Fruit fly (Drosophila melanogaster) whole organism, embryonic: ENCODE results near the gene Slob.

ENCODE experiments used
- B-H2 ChIP-seq: fragments of 200-800 bp; sonication (Bioruptor generic); optimal IDR thresholded peaks from 2 replicates; lab custom pipeline; 2018; ENCODE audit warnings: missing biosample characterization, mild to moderate bottlenecking, missing genetic modification characterization
- CG10654 ChIP-seq: fragments of 200-800 bp; sonication (Bioruptor generic); optimal IDR thresholded peaks from 2 replicates; lab custom pipeline; 2016; ENCODE audit warnings: missing biosample characterization, missing genetic modification characterization
- CG10959 ChIP-seq: fragments of 200-800 bp; sonication (Bioruptor generic); IDR thresholded peaks from 2 replicates; pipeline ENCODE4 v1.3.6; 2022; ENCODE audit warnings: missing biosample characterization, missing genetic modification characterization
- CG12155 ChIP-seq: fragments of 200-800 bp; sonication (Bioruptor generic); optimal IDR thresholded peaks from 3 replicates; lab custom pipeline; 2016; ENCODE audit warnings: missing biosample characterization, missing genetic modification characterization
- CG13624 ChIP-seq: fragments of 200-800 bp; sonication (Bioruptor generic); optimal IDR thresholded peaks from 2 replicates; lab custom pipeline; 2016; ENCODE audit warnings: missing biosample characterization, missing genetic modification characterization
- CG13775 ChIP-seq: fragments of 200-800 bp; sonication (Bioruptor generic); optimal IDR thresholded peaks from 3 replicates; lab custom pipeline; 2017; ENCODE audit warnings: missing biosample characterization, mild to moderate bottlenecking, missing genetic modification characterization
- CG14667 ChIP-seq: fragments of 200-800 bp; sonication (Bioruptor generic); IDR thresholded peaks from 2 replicates; pipeline ENCODE4 v1.3.6; 2022; ENCODE audit warnings: missing biosample characterization, missing genetic modification characterization
- CG17361 ChIP-seq: fragments of 200-800 bp; sonication (Bioruptor generic); IDR thresholded peaks from 3 replicates; pipeline ENCODE4 v1.3.6; 2022; ENCODE audit warnings: missing biosample characterization, missing genetic modification characterization
- CG17612 ChIP-seq: fragments of 200-800 bp; sonication (Bioruptor generic); IDR thresholded peaks from 2 replicates; pipeline ENCODE4 v1.3.6; 2022; ENCODE audit warnings: missing biosample characterization, missing genetic modification characterization
- CG31388 ChIP-seq: fragments of 200-800 bp; sonication (Bioruptor generic); optimal IDR thresholded peaks from 2 replicates; lab custom pipeline; 2016; ENCODE audit warnings: missing biosample characterization, missing genetic modification characterization
- CG31441 ChIP-seq: fragments of 200-800 bp; sonication (Bioruptor generic); IDR thresholded peaks from 2 replicates; pipeline ENCODE4 v1.3.6; 2022; ENCODE audit warnings: missing biosample characterization, missing genetic modification characterization
- CG3838 ChIP-seq: fragments of 200-800 bp; sonication (Bioruptor generic); optimal IDR thresholded peaks from 3 replicates; lab custom pipeline; 2016; ENCODE audit warnings: missing biosample characterization, missing genetic modification characterization
- CG43689 ChIP-seq: fragments of 200-800 bp; sonication (Bioruptor generic); IDR thresholded peaks from 2 replicates; pipeline ENCODE4 v1.3.6; 2022; ENCODE audit warnings: missing biosample characterization, missing genetic modification characterization
- CG4854 ChIP-seq: fragments of 200-800 bp; sonication (Bioruptor generic); optimal IDR thresholded peaks from 2 replicates; lab custom pipeline; 2016; ENCODE audit warnings: missing biosample characterization, missing genetic modification characterization, inconsistent platforms
- CG6254 ChIP-seq: fragments of 200-800 bp; sonication (Bioruptor generic); optimal IDR thresholded peaks from 3 replicates; lab custom pipeline; 2017; ENCODE audit warnings: mild to moderate bottlenecking, missing biosample characterization, missing genetic modification reagents, missing genetic modification characterization
- CG8924 ChIP-seq: fragments of 200-800 bp; optimal IDR thresholded peaks from 3 replicates; lab custom pipeline; 2019; ENCODE audit warnings: missing biosample characterization, mild to moderate bottlenecking, missing genetic modification characterization, moderate library complexity
- CG9437 ChIP-seq: fragments of 200-800 bp; sonication (Bioruptor generic); optimal IDR thresholded peaks from 2 replicates; lab custom pipeline; 2018; ENCODE audit warnings: missing biosample characterization, mild to moderate bottlenecking, missing genetic modification characterization
- CTCF ChIP-seq: fragments of 200-800 bp; sonication (Bioruptor generic); optimal IDR thresholded peaks from 2 replicates; lab custom pipeline; 2017; ENCODE audit warnings: missing biosample characterization, mild to moderate bottlenecking, missing genetic modification characterization, moderate library complexity
- CrebB ChIP-seq: fragments of 200-800 bp; sonication (Bioruptor generic); optimal IDR thresholded peaks from 3 replicates; lab custom pipeline; 2018; ENCODE audit warnings: missing biosample characterization, mild to moderate bottlenecking, missing genetic modification characterization
- Doc3 ChIP-seq: fragments of 200-800 bp; sonication (Bioruptor generic); IDR thresholded peaks from 3 replicates; pipeline ENCODE4 v1.3.6; 2022; ENCODE audit warnings: missing biosample characterization, missing genetic modification characterization; ENCODE audit not compliant: partially characterized antibody
- Dref ChIP-seq: fragments of 200-800 bp; sonication (Bioruptor generic); IDR thresholded peaks from 2 replicates; pipeline ENCODE4 v1.3.6; 2022; ENCODE audit warnings: missing biosample characterization, missing genetic modification characterization
- HLH3B ChIP-seq: fragments of 200-800 bp; sonication (Bioruptor generic); IDR thresholded peaks from 2 replicates; pipeline ENCODE4 v1.3.6; 2022; ENCODE audit warnings: missing biosample characterization, missing genetic modification characterization
- HmgZ ChIP-seq: fragments of 200-800 bp; sonication (Bioruptor generic); optimal IDR thresholded peaks from 2 replicates; lab custom pipeline; 2018; ENCODE audit warnings: missing biosample characterization, mild to moderate bottlenecking, missing genetic modification characterization
- Hr78 ChIP-seq, 2 experiments: fragments of 200-800 bp in 1 of 2; fragments of >200 bp in 1 of 2; sonication (Bioruptor generic) in 1 of 2; optimal IDR thresholded peaks; 2 replicates each; lab custom pipeline; 2017 to 2019; ENCODE audit warnings: missing biosample characterization in 2 of 2, missing genetic modification characterization in 2 of 2, mild to moderate bottlenecking in 1 of 2, moderate library complexity in 1 of 2
- Lhr ChIP-seq: fragments of 200-800 bp; sonication (Bioruptor generic); optimal IDR thresholded peaks from 3 replicates; lab custom pipeline; 2017; ENCODE audit warnings: mild to moderate bottlenecking, missing biosample characterization, missing genetic modification reagents, missing genetic modification characterization
- NC2β ChIP-seq: fragments of 200-800 bp; sonication (Bioruptor generic); optimal IDR thresholded peaks from 2 replicates; lab custom pipeline; 2016; ENCODE audit warnings: missing biosample characterization, missing genetic modification characterization
- NK7.1 ChIP-seq: fragments of 200-800 bp; sonication (Bioruptor generic); optimal IDR thresholded peaks from 3 replicates; lab custom pipeline; 2016; ENCODE audit warnings: missing biosample characterization, missing genetic modification characterization
- Nf-YB ChIP-seq: fragments of 200-800 bp; sonication (Bioruptor generic); optimal IDR thresholded peaks from 3 replicates; lab custom pipeline; 2019; ENCODE audit warnings: missing biosample characterization, mild to moderate bottlenecking, missing genetic modification characterization, moderate library complexity
- Side ChIP-seq: fragments of 200-800 bp; sonication (Bioruptor generic); optimal IDR thresholded peaks from 2 replicates; lab custom pipeline; 2016; ENCODE audit warnings: missing biosample characterization, missing genetic modification characterization
- Xrp1 ChIP-seq: fragments of 200-800 bp; sonication (Bioruptor generic); IDR thresholded peaks from 2 replicates; pipeline ENCODE4 v1.3.6; 2022; ENCODE audit warnings: missing biosample characterization, missing genetic modification characterization
- ara ChIP-seq: fragments of 200-800 bp; sonication (Bioruptor generic); IDR thresholded peaks from 2 replicates; pipeline ENCODE4 v1.3.6; 2022; ENCODE audit warnings: missing biosample characterization, missing genetic modification characterization
- chn ChIP-seq: fragments of 200-800 bp; sonication (Bioruptor generic); optimal IDR thresholded peaks from 2 replicates; lab custom pipeline; 2016; ENCODE audit warnings: missing biosample characterization, missing genetic modification characterization
- ci ChIP-seq: fragments of 200-800 bp; sonication (Bioruptor generic); IDR thresholded peaks from 3 replicates; pipeline ENCODE4 v1.3.6; 2022; ENCODE audit warnings: missing biosample characterization, missing genetic modification characterization
- ewg ChIP-seq: fragments of 200-800 bp; sonication (Bioruptor generic); optimal IDR thresholded peaks from 3 replicates; lab custom pipeline; 2017; ENCODE audit warnings: mild to moderate bottlenecking, missing biosample characterization, missing genetic modification reagents, missing genetic modification characterization
- gt ChIP-seq: fragments of 200-800 bp; sonication (Bioruptor generic); IDR thresholded peaks from 2 replicates; pipeline ENCODE4 v1.3.6; 2022; ENCODE audit warnings: missing biosample characterization, missing genetic modification characterization
- ham ChIP-seq: fragments of 200-800 bp; sonication (Bioruptor generic); IDR thresholded peaks from 2 replicates; pipeline ENCODE4 v1.3.6; 2022; ENCODE audit warnings: missing biosample characterization, missing genetic modification characterization
- hb ChIP-seq: fragments of 200-800 bp; sonication (Bioruptor generic); IDR thresholded peaks from 3 replicates; pipeline ENCODE4 v1.3.6; 2022; ENCODE audit warnings: missing biosample characterization, missing genetic modification characterization; ENCODE audit not compliant: partially characterized antibody
- jigr1 ChIP-seq: fragments of 200-800 bp; sonication (Bioruptor generic); IDR thresholded peaks from 3 replicates; pipeline ENCODE4 v1.3.6; 2022; ENCODE audit warnings: missing biosample characterization, missing genetic modification characterization
- jumu ChIP-seq: fragments of 200-800 bp; sonication (Bioruptor generic); optimal IDR thresholded peaks from 3 replicates; lab custom pipeline; 2016; ENCODE audit warnings: missing biosample characterization, missing genetic modification characterization
- klu ChIP-seq: fragments of 200-800 bp; sonication (Bioruptor generic); IDR thresholded peaks from 2 replicates; pipeline ENCODE4 v1.3.6; 2022; ENCODE audit warnings: missing biosample characterization, missing genetic modification characterization
- mam ChIP-seq: fragments of 200-800 bp; sonication (Bioruptor generic); optimal IDR thresholded peaks from 3 replicates; lab custom pipeline; 2016; ENCODE audit warnings: missing biosample characterization, missing genetic modification characterization
- nmo ChIP-seq: fragments of 200-800 bp; sonication (Bioruptor generic); optimal IDR thresholded peaks from 2 replicates; lab custom pipeline; 2018; ENCODE audit warnings: missing biosample characterization, mild to moderate bottlenecking, missing genetic modification characterization, moderate library complexity
- otp ChIP-seq: fragments of 200-800 bp; sonication (Bioruptor generic); IDR thresholded peaks from 3 replicates; pipeline ENCODE4, ENCODE4 v1.3.6; 2022; ENCODE audit warnings: missing biosample characterization, missing genetic modification characterization
- phol ChIP-seq: fragments of 200-800 bp; sonication (Bioruptor generic); optimal IDR thresholded peaks from 3 replicates; lab custom pipeline; 2018; ENCODE audit warnings: missing biosample characterization, mild to moderate bottlenecking, missing genetic modification characterization, moderate library complexity
- pros ChIP-seq: fragments of 200-800 bp; sonication (Bioruptor generic); optimal IDR thresholded peaks from 3 replicates; lab custom pipeline; 2019; ENCODE audit warnings: missing biosample characterization, mild to moderate bottlenecking, missing genetic modification characterization, moderate library complexity
- ttk ChIP-seq: fragments of 200-800 bp; sonication (Bioruptor generic); IDR thresholded peaks from 2 replicates; pipeline ENCODE4 v2.1.2; 2022; ENCODE audit warnings: missing biosample characterization, missing genetic modification characterization
- unc-4 ChIP-seq: fragments of 200-800 bp; sonication (Bioruptor generic); IDR thresholded peaks from 2 replicates; pipeline ENCODE4 v1.3.6; 2022; ENCODE audit warnings: missing biosample characterization, missing genetic modification characterization; ENCODE audit not compliant: partially characterized antibody
- vnd ChIP-seq: fragments of 200-800 bp; sonication (Bioruptor generic); IDR thresholded peaks from 3 replicates; pipeline ENCODE4 v1.3.6; 2022; ENCODE audit warnings: missing biosample characterization, missing genetic modification characterization; ENCODE audit not compliant: partially characterized antibody
- wdn ChIP-seq: fragments of 200-800 bp; sonication (Bioruptor generic); IDR thresholded peaks from 2 replicates; pipeline ENCODE4 v1.3.6; 2022; ENCODE audit warnings: missing biosample characterization, missing genetic modification characterization
- yki ChIP-seq: fragments of >200 bp; optimal IDR thresholded peaks from 3 replicates; lab custom pipeline; 2018
- zfh2 ChIP-seq: fragments of 200-800 bp; sonication (Bioruptor generic); optimal IDR thresholded peaks from 2 replicates; lab custom pipeline; 2016; ENCODE audit warnings: missing biosample characterization, missing genetic modification characterization

The Slob gene

dm6 chr2L:7624096-7624843 is 50.6 kb downstream of the Slob start (continued):
- TF ChIP-seq vnd: no peak
- 0 out of 2 replicates have a peak, but pooled peaks have one; percentile 10 for TF ChIP-seq HLH3B
- peak; percentile 26 for TF ChIP-seq pros (GFP tag; lab: Kevin White, UChicago)
- no peak for TF ChIP-seq HmgZ (tag; lab: Kevin White, UChicago)
- no peak for TF ChIP-seq CG4854 (GFP tag; lab: Kevin White, UChicago)
- TF ChIP-seq CG31441 (GFP tag; lab: Robert Waterston, UW): peak; percentile 18; the same call in 1 of the 2 replicates
- no peak for TF ChIP-seq otp (GFP tag; lab: Robert Waterston, UW)
- TF ChIP-seq CG13624 (GFP tag; lab: Kevin White, UChicago): no peak
- no peak for TF ChIP-seq zfh2 (GFP tag; lab: Kevin White, UChicago)
- no peak for TF ChIP-seq Nf-YB (GFP tag; lab: Kevin White, UChicago)
- no peak for TF ChIP-seq CG43689 (GFP tag; lab: Robert Waterston, UW)
- no peak for TF ChIP-seq CG17612
- no peak for TF ChIP-seq CG13775 (GFP tag; lab: Kevin White, UChicago)
- no peak for TF ChIP-seq CG10654 (GFP tag; lab: Kevin White, UChicago)
- TF ChIP-seq mam (GFP tag; lab: Kevin White, UChicago): no peak
- no peak for TF ChIP-seq ttk (GFP tag; lab: Robert Waterston, UW)
- no peak for TF ChIP-seq NC2β (GFP tag; lab: Kevin White, UChicago)
- TF ChIP-seq jumu (GFP tag; lab: Kevin White, UChicago): no peak
- no peak for TF ChIP-seq Side
- TF ChIP-seq CG10959 (GFP tag; lab: Robert Waterston, UW): 0 out of 2 replicates have a peak, but pooled peaks have one; percentile 14
- no peak for TF ChIP-seq Doc3 (GFP tag; lab: Robert Waterston, UW)
- no peak for TF ChIP-seq jigr1 (GFP tag; lab: Robert Waterston, UW)
- no peak for TF ChIP-seq ci (GFP tag; lab: Robert Waterston, UW)
- peak; percentile 9 for TF ChIP-seq CG8924 (tag; lab: Kevin White, UChicago)
- no peak for TF ChIP-seq Hr78 (GFP tag; optimal IDR thresholded peaks at IDR 0.05; lab: Kevin White, UChicago)
- no peak for TF ChIP-seq yki
- peak; percentile 12 for TF ChIP-seq CG6254 (GFP tag; lab: Kevin White, UChicago)
- TF ChIP-seq CrebB: no peak
- no peak for TF ChIP-seq CG31388 (GFP tag; lab: Kevin White, UChicago)
- TF ChIP-seq CG9437: no peak
- no peak for TF ChIP-seq hb
- no peak for TF ChIP-seq ara (GFP tag; lab: Robert Waterston, UW)
- no peak for TF ChIP-seq B-H2 (GFP tag; lab: Kevin White, UChicago)
- no peak for TF ChIP-seq wdn (GFP tag; lab: Robert Waterston, UW)
- no peak for TF ChIP-seq unc-4 (GFP tag; lab: Robert Waterston, UW)
- TF ChIP-seq ham (GFP tag; lab: Robert Waterston, UW): no peak
- peak; percentile 9 for TF ChIP-seq phol (tag; lab: Kevin White, UChicago)
- peak; percentile 39 for TF ChIP-seq nmo (GFP tag; lab: Kevin White, UChicago)
- TF ChIP-seq CG14667 (GFP tag; lab: Robert Waterston, UW): no peak
- no peak for TF ChIP-seq NK7.1 (GFP tag; lab: Kevin White, UChicago)
- no peak for TF ChIP-seq CG3838 (GFP tag; lab: Kevin White, UChicago)
- no peak for TF ChIP-seq chn (GFP tag; lab: Kevin White, UChicago)
- no peak for TF ChIP-seq Dref (GFP tag; lab: Robert Waterston, UW)
- TF ChIP-seq Xrp1 (GFP tag; lab: Robert Waterston, UW): peak; percentile 35; the same call in 1 of the 2 replicates
- TF ChIP-seq CTCF: no peak
- 0 out of 3 replicates have a peak, but pooled peaks have one; percentile 13 for TF ChIP-seq CG17361 (GFP tag; lab: Robert Waterston, UW)
- TF ChIP-seq gt (GFP tag; lab: Robert Waterston, UW): no peak
- no peak for TF ChIP-seq Lhr
- no peak for TF ChIP-seq CG12155 (GFP tag; lab: Kevin White, UChicago)
- TF ChIP-seq ewg: peak; percentile 35
- TF ChIP-seq klu (GFP tag; lab: Robert Waterston, UW): no peak
